Worm (Caenorhabditis elegans) whole organism, midembryonic: ENCODE results near the gene fbxa-77.

ENCODE experiments used
- T22C8.4 ChIP-seq: fragments of 200-800 bp; sonication (Bioruptor generic); IDR thresholded peaks from 2 replicates; pipeline ENCODE4 v1.3.6; 2022; ENCODE audit warnings: missing genetic modification characterization, missing compliant biosample characterization
- ztf-23 ChIP-seq: fragments of 200-800 bp; sonication (Bioruptor generic); IDR thresholded peaks from 2 replicates; pipeline ENCODE4 v1.3.6; 2022; ENCODE audit warnings: missing genetic modification reagents, missing genetic modification characterization, missing compliant biosample characterization

DNA sequence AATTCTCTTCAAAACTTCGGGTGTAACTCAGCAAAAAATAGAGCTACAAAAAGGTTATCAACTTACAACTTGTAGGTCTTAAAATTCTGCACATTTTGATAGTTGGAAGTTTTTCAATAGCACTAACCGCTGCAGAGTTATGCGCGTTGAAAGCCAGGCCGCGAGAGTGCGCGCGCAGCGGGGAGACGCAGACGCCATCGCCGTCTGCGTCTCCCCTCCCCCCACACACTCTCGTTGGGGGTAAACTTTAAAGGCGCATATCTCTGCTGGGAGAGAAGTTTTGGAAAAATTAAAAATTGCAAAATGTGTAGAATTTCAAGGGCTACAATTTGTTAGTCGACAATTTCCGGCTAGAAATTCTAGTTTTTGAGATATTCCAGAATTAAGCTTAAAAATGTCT lies 19.8 kb upstream of the fbxa-77 start:
- TF ChIP-seq ztf-23 (GFP tag; lab: Robert Waterston, UW) (no peak), T22C8.4 (GFP tag; lab: Robert Waterston, UW) (no peak)
